Worm (Caenorhabditis elegans): ENCODE results near the gene npp-15.

npp-15 gene

ce11 chrIII:7981938-7982337, 53.1 kb downstream of the npp-15 start:
- TF ChIP-seq nfya-1 (tag; optimal IDR thresholded peaks at IDR 0.05; ENCODE audit: insufficient read depth), result no peak
- no peak for TF ChIP-seq zag-1 (tag; optimal IDR thresholded peaks at IDR 0.05)
- TF ChIP-seq nhr-11 (tag; optimal IDR thresholded peaks at IDR 0.05), result no peak
- no peak for TF ChIP-seq unc-62 (GFP tag; optimal IDR thresholded peaks at IDR 0.05)
- no peak for TF ChIP-seq ZK546.5 (tag; optimal IDR thresholded peaks at IDR 0.05)
- TF ChIP-seq elt-3 (tag; optimal IDR thresholded peaks at IDR 0.05), result no peak
- TF ChIP-seq aly-2 (tag; optimal IDR thresholded peaks at IDR 0.05), result no peak
- TF ChIP-seq elt-1 (tag; optimal IDR thresholded peaks at IDR 0.05), result no peak
- TF ChIP-seq mml-1 (tag; optimal IDR thresholded peaks at IDR 0.05), result no peak
- TF ChIP-seq R02D3.7 (tag; optimal IDR thresholded peaks at IDR 0.05), result no peak
- no peak for TF ChIP-seq nhr-25 (tag; optimal IDR thresholded peaks at IDR 0.05)
- no peak for TF ChIP-seq tbx-2 (tag; optimal IDR thresholded peaks at IDR 0.05)
- TF ChIP-seq ceh-82 (tag; optimal IDR thresholded peaks at IDR 0.05), result no peak
